Fruit fly (Drosophila melanogaster) whole organism, embryonic: ENCODE measurements around the gene CG32271.

ENCODE experiments used
- Antp ChIP-seq: fragments of 200-800 bp; sonication (Bioruptor generic); optimal IDR thresholded peaks from 3 replicates; lab custom pipeline; 2016; ENCODE audit warnings: missing biosample characterization, missing genetic modification characterization
- CG12391 ChIP-seq: fragments of 200-800 bp; sonication (Bioruptor generic); optimal IDR thresholded peaks from 3 replicates; lab custom pipeline; 2018; ENCODE audit warnings: missing biosample characterization, mild to moderate bottlenecking, missing genetic modification characterization, moderate library complexity
- CG12769 ChIP-seq: fragments of 200-800 bp; sonication (Bioruptor generic); optimal IDR thresholded peaks from 2 replicates; lab custom pipeline; 2019; ENCODE audit warnings: missing biosample characterization, mild to moderate bottlenecking, missing genetic modification characterization, moderate library complexity
- CG14710 ChIP-seq: fragments of 200-800 bp; sonication (Bioruptor generic); optimal IDR thresholded peaks from 3 replicates; lab custom pipeline; 2019; ENCODE audit warnings: missing biosample characterization, mild to moderate bottlenecking, missing genetic modification characterization, moderate library complexity
- CG14860 ChIP-seq: fragments of 200-800 bp; sonication (Bioruptor generic); IDR thresholded peaks from 3 replicates; pipeline ENCODE4 v1.3.6; 2022; ENCODE audit warnings: missing biosample characterization, missing genetic modification characterization; ENCODE audit not compliant: partially characterized antibody
- CG15073 ChIP-seq: fragments of 200-800 bp; sonication (Bioruptor generic); optimal IDR thresholded peaks from 2 replicates; lab custom pipeline; 2016; ENCODE audit warnings: missing biosample characterization, missing genetic modification characterization
- CG15696 ChIP-seq: fragments of 200-800 bp; sonication (Bioruptor generic); optimal IDR thresholded peaks from 2 replicates; lab custom pipeline; 2019; ENCODE audit warnings: missing biosample characterization, mild to moderate bottlenecking, missing genetic modification characterization, moderate library complexity
- CG1602 ChIP-seq: fragments of 200-800 bp; sonication (Bioruptor generic); optimal IDR thresholded peaks from 3 replicates; lab custom pipeline; 2016; ENCODE audit warnings: missing biosample characterization, missing genetic modification characterization
- CG18476 ChIP-seq: fragments of 200-800 bp; sonication (Bioruptor generic); optimal IDR thresholded peaks from 2 replicates; lab custom pipeline; 2016; ENCODE audit warnings: missing biosample characterization, mild to moderate bottlenecking, missing genetic modification characterization
- CG18599 ChIP-seq: fragments of 200-800 bp; sonication (Bioruptor generic); optimal IDR thresholded peaks from 3 replicates; lab custom pipeline; 2017; ENCODE audit warnings: missing biosample characterization, missing genetic modification characterization, mild to moderate bottlenecking, moderate library complexity, missing genetic modification reagents
- CG2120 ChIP-seq: fragments of 200-800 bp; sonication (Bioruptor generic); optimal IDR thresholded peaks from 3 replicates; lab custom pipeline; 2016; ENCODE audit warnings: missing biosample characterization, missing genetic modification characterization
- CG2199 ChIP-seq: fragments of 200-800 bp; sonication (Bioruptor generic); IDR thresholded peaks from 3 replicates; pipeline ENCODE4 v1.3.6; 2022; ENCODE audit warnings: missing biosample characterization, missing genetic modification characterization
- CG30403 ChIP-seq: fragments of 200-800 bp; sonication (Bioruptor generic); optimal IDR thresholded peaks from 3 replicates; lab custom pipeline; 2016; ENCODE audit warnings: missing biosample characterization, missing genetic modification characterization
- CG3726 ChIP-seq: fragments of 200-800 bp; sonication (Bioruptor generic); IDR thresholded peaks from 3 replicates; pipeline ENCODE4, ENCODE4 v1.3.6; 2022; ENCODE audit warnings: missing biosample characterization, missing genetic modification characterization
- CG3847 ChIP-seq: fragments of 200-800 bp; sonication (Bioruptor generic); IDR thresholded peaks from 2 replicates; pipeline ENCODE4 v1.3.6; 2022; ENCODE audit warnings: missing biosample characterization, missing genetic modification characterization
- CG4617 ChIP-seq: fragments of 200-800 bp; sonication (Bioruptor generic); optimal IDR thresholded peaks from 3 replicates; lab custom pipeline; 2016; ENCODE audit warnings: missing biosample characterization, missing genetic modification characterization, borderline replicate concordance
- CG6272 ChIP-seq: fragments of 200-800 bp; sonication (Bioruptor generic); IDR thresholded peaks from 2 replicates; pipeline ENCODE4 v1.3.6; 2022; ENCODE audit warnings: missing biosample characterization, missing genetic modification characterization
- CG6791 ChIP-seq: fragments of 200-800 bp; sonication (Bioruptor generic); IDR thresholded peaks from 3 replicates; pipeline ENCODE4 v1.3.6; 2022; ENCODE audit warnings: missing biosample characterization, missing genetic modification characterization; ENCODE audit not compliant: partially characterized antibody
- E2f2 ChIP-seq: fragments of 200-800 bp; sonication (Bioruptor generic); IDR thresholded peaks from 2 replicates; pipeline ENCODE4 v1.3.6; 2022; ENCODE audit warnings: missing biosample characterization, missing genetic modification characterization
- Elba2 ChIP-seq: fragments of 200-800 bp; sonication (Bioruptor generic); optimal IDR thresholded peaks from 3 replicates; lab custom pipeline; 2016; ENCODE audit warnings: missing biosample characterization, missing genetic modification characterization
- Fer1 ChIP-seq: fragments of 200-800 bp; sonication (Bioruptor generic); optimal IDR thresholded peaks from 2 replicates; lab custom pipeline; 2017; ENCODE audit warnings: missing biosample characterization, mild to moderate bottlenecking, missing genetic modification characterization
- HLH4C ChIP-seq: fragments of 200-800 bp; sonication (Bioruptor generic); IDR thresholded peaks from 3 replicates; pipeline ENCODE4 v1.3.6; 2022; ENCODE audit warnings: missing biosample characterization, missing genetic modification characterization; ENCODE audit not compliant: partially characterized antibody
- Hand ChIP-seq: fragments of 200-800 bp; sonication (Bioruptor generic); optimal IDR thresholded peaks from 2 replicates; lab custom pipeline; 2017; ENCODE audit warnings: mild to moderate bottlenecking, missing biosample characterization, missing genetic modification reagents, missing genetic modification characterization
- Hr39 ChIP-seq: fragments of >200 bp; optimal IDR thresholded peaks from 2 replicates; lab custom pipeline; 2017
- Jarid2 ChIP-seq: fragments of 200-800 bp; sonication (Bioruptor generic); optimal IDR thresholded peaks from 3 replicates; lab custom pipeline; 2017; ENCODE audit warnings: mild to moderate bottlenecking, missing biosample characterization, missing genetic modification reagents, missing genetic modification characterization
- NFAT ChIP-seq: fragments of 200-800 bp; sonication (Bioruptor generic); IDR thresholded peaks from 2 replicates; pipeline ENCODE4 v1.3.6; 2022; ENCODE audit warnings: missing biosample characterization, missing genetic modification characterization
- Nf-YB ChIP-seq: fragments of 200-800 bp; sonication (Bioruptor generic); optimal IDR thresholded peaks from 3 replicates; lab custom pipeline; 2019; ENCODE audit warnings: missing biosample characterization, mild to moderate bottlenecking, missing genetic modification characterization, moderate library complexity
- Oaz ChIP-seq: fragments of 200-800 bp; sonication (Bioruptor generic); IDR thresholded peaks from 2 replicates; pipeline ENCODE4 v1.3.6; 2022; ENCODE audit warnings: missing biosample characterization, missing genetic modification characterization
- PHDP ChIP-seq: fragments of 200-800 bp; sonication (Bioruptor generic); optimal IDR thresholded peaks from 3 replicates; lab custom pipeline; 2018; ENCODE audit warnings: missing biosample characterization, mild to moderate bottlenecking, missing genetic modification characterization, moderate library complexity
- Rfx ChIP-seq: fragments of 200-800 bp; sonication (Bioruptor generic); IDR thresholded peaks from 2 replicates; pipeline ENCODE4 v1.3.6; 2022; ENCODE audit warnings: missing biosample characterization, missing genetic modification characterization
- Ssrp ChIP-seq: fragments of 200-800 bp; sonication (Bioruptor generic); optimal IDR thresholded peaks from 2 replicates; lab custom pipeline; 2018; ENCODE audit warnings: missing biosample characterization, mild to moderate bottlenecking, missing genetic modification characterization, moderate library complexity
- amos ChIP-seq: fragments of 200-800 bp; sonication (Bioruptor generic); IDR thresholded peaks from 2 replicates; pipeline ENCODE4 v1.3.6; 2022; ENCODE audit warnings: missing biosample characterization, missing genetic modification characterization; ENCODE audit not compliant: partially characterized antibody
- ato ChIP-seq: fragments of 200-800 bp; sonication (Bioruptor generic); IDR thresholded peaks from 2 replicates; pipeline ENCODE4 v1.3.6; 2022; ENCODE audit warnings: missing biosample characterization, missing genetic modification characterization; ENCODE audit not compliant: partially characterized antibody
- az2 ChIP-seq: fragments of 200-800 bp; sonication (Bioruptor generic); optimal IDR thresholded peaks from 3 replicates; lab custom pipeline; 2016; ENCODE audit warnings: missing biosample characterization, missing genetic modification characterization
- caup ChIP-seq: fragments of 200-800 bp; sonication (Bioruptor generic); optimal IDR thresholded peaks from 3 replicates; lab custom pipeline; 2017; ENCODE audit warnings: missing biosample characterization, mild to moderate bottlenecking, missing genetic modification characterization, moderate library complexity; ENCODE audit not compliant: severe bottlenecking
- chm ChIP-seq: fragments of 200-800 bp; sonication (Bioruptor generic); IDR thresholded peaks from 2 replicates; pipeline ENCODE4 v1.3.6; 2022; ENCODE audit warnings: missing biosample characterization, missing genetic modification characterization
- da ChIP-seq: fragments of 200-800 bp; sonication (Bioruptor generic); optimal IDR thresholded peaks from 2 replicates; lab custom pipeline; 2016; ENCODE audit warnings: missing biosample characterization, missing genetic modification characterization
- dpn ChIP-seq, 2 experiments: fragments of 200-800 bp; sonication (Bioruptor generic); optimal IDR thresholded peaks; 3 replicates each; lab custom pipeline; 2016; ENCODE audit warnings: missing biosample characterization in 2 of 2, missing genetic modification characterization in 2 of 2
- gcm2 ChIP-seq: fragments of 200-800 bp; sonication (Bioruptor generic); optimal IDR thresholded peaks from 2 replicates; lab custom pipeline; 2016; ENCODE audit warnings: missing biosample characterization, missing genetic modification characterization
- ham ChIP-seq: fragments of 200-800 bp; sonication (Bioruptor generic); IDR thresholded peaks from 2 replicates; pipeline ENCODE4 v1.3.6; 2022; ENCODE audit warnings: missing biosample characterization, missing genetic modification characterization
- hb ChIP-seq: fragments of 200-800 bp; sonication (Bioruptor generic); IDR thresholded peaks from 3 replicates; pipeline ENCODE4 v1.3.6; 2022; ENCODE audit warnings: missing biosample characterization, missing genetic modification characterization; ENCODE audit not compliant: partially characterized antibody
- hbn ChIP-seq: fragments of 200-800 bp; sonication (Bioruptor generic); IDR thresholded peaks from 2 replicates; pipeline ENCODE4 v1.3.6; 2022; ENCODE audit warnings: missing biosample characterization, missing genetic modification characterization; ENCODE audit not compliant: partially characterized antibody
- inv ChIP-seq: fragments of 200-800 bp; sonication (Bioruptor generic); IDR thresholded peaks from 2 replicates; pipeline ENCODE4 v1.3.6; 2022; ENCODE audit warnings: missing biosample characterization, missing genetic modification characterization; ENCODE audit not compliant: partially characterized antibody
- nerfin-1 ChIP-seq: fragments of 200-800 bp; sonication (Bioruptor generic); optimal IDR thresholded peaks from 3 replicates; lab custom pipeline; 2019; ENCODE audit warnings: missing biosample characterization, mild to moderate bottlenecking, missing genetic modification characterization, moderate library complexity
- nmo ChIP-seq: fragments of 200-800 bp; sonication (Bioruptor generic); optimal IDR thresholded peaks from 2 replicates; lab custom pipeline; 2018; ENCODE audit warnings: missing biosample characterization, mild to moderate bottlenecking, missing genetic modification characterization, moderate library complexity
- ro ChIP-seq: fragments of 200-800 bp; sonication (Bioruptor generic); IDR thresholded peaks from 2 replicates; pipeline ENCODE4 v1.3.6; 2022; ENCODE audit warnings: missing biosample characterization, missing genetic modification characterization
- sens ChIP-seq: fragments of 200-800 bp; sonication (Bioruptor generic); peaks from one replicate; lab custom pipeline; 2016; ENCODE audit warnings: missing biosample characterization, missing genetic modification characterization
- trem ChIP-seq: fragments of 200-800 bp; optimal IDR thresholded peaks from 3 replicates; lab custom pipeline; 2019; ENCODE audit warnings: missing biosample characterization, mild to moderate bottlenecking, missing genetic modification characterization, moderate library complexity
- ttk ChIP-seq: fragments of 200-800 bp; sonication (Bioruptor generic); IDR thresholded peaks from 2 replicates; pipeline ENCODE4 v2.1.2; 2022; ENCODE audit warnings: missing biosample characterization, missing genetic modification characterization
- zfh2 ChIP-seq: fragments of 200-800 bp; sonication (Bioruptor generic); optimal IDR thresholded peaks from 2 replicates; lab custom pipeline; 2016; ENCODE audit warnings: missing biosample characterization, missing genetic modification characterization

CG32271 gene

DNA sequence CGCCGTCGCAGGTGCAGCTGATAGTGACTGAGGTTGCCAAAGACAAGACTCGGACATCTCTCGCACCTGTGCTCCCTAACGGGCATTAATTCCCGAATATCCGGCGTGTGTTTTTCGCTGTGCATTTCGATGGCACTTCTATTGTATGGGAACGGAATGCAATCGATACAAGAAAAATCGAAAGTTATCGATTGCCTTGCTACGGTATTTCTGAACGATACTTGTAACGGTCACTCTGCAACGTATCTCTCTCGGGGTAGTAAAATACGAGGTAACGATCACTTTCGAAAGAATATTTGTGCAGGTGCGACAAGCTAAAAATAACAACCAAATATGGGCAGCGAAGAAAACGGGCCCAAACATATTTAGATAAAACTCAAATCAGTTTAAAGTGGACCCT, 38.0 kb downstream of the CG32271 start, which contains the start of gene CG32280 (continued):
- TF ChIP-seq CG1602, result no peak
- no peak for TF ChIP-seq Jarid2
- peak; percentile 35 for TF ChIP-seq Antp (GFP tag; lab: Kevin White, UChicago)
- TF ChIP-seq CG3726, result no peak
- TF ChIP-seq CG2199 (GFP tag; lab: Robert Waterston, UW), result 0 out of 3 replicates have a peak, but pooled peaks have one; percentile 6
- TF ChIP-seq dpn (GFP tag; optimal IDR thresholded peaks at IDR 0.05; lab: Kevin White, UChicago), result peak; percentile 13 to 38
- no peak for TF ChIP-seq Ssrp (tag; lab: Kevin White, UChicago)
- no peak for TF ChIP-seq ro (GFP tag; lab: Robert Waterston, UW)
- peak; percentile 23 for TF ChIP-seq CG12391 (tag; lab: Kevin White, UChicago)
- TF ChIP-seq E2f2, result peak; percentile 45; the same call in 1 of the 2 replicates
- peak; percentile 38 for TF ChIP-seq nmo (GFP tag; lab: Kevin White, UChicago)
- peak; percentile 50 for TF ChIP-seq caup
- TF ChIP-seq CG6272 (GFP tag; lab: Robert Waterston, UW), result 0 out of 2 replicates have a peak, but pooled peaks have one; percentile 36
- no peak for TF ChIP-seq CG12769
- peak; percentile 85 for TF ChIP-seq ato (GFP tag; lab: Robert Waterston, UW)
- TF ChIP-seq Oaz (GFP tag; lab: Robert Waterston, UW), result no peak
- peak; percentile 91 for TF ChIP-seq amos (GFP tag; lab: Robert Waterston, UW)
- TF ChIP-seq hb (GFP tag; lab: Robert Waterston, UW), result peak; percentile 73
- no peak for TF ChIP-seq gcm2 (GFP tag; lab: Kevin White, UChicago)
- peak; percentile 40; the same call in 1 of the 2 replicates for TF ChIP-seq chm (GFP tag; lab: Robert Waterston, UW)
- TF ChIP-seq trem (tag; lab: Kevin White, UChicago), result peak; percentile 59
- TF ChIP-seq CG4617, result peak; percentile 52
- 0 out of 2 replicates have a peak, but pooled peaks have one; percentile 7 for TF ChIP-seq ttk (GFP tag; lab: Robert Waterston, UW)
- TF ChIP-seq inv (GFP tag; lab: Robert Waterston, UW), result peak; percentile 77
- no peak for TF ChIP-seq Elba2
- peak; percentile 6 for TF ChIP-seq CG30403 (GFP tag; lab: Kevin White, UChicago)
- TF ChIP-seq CG18476 (GFP tag; lab: Kevin White, UChicago), result no peak
- no peak for TF ChIP-seq da
- TF ChIP-seq sens (GFP tag; lab: Kevin White, UChicago), result peak; percentile 91
- peak; percentile 91 for TF ChIP-seq hbn (GFP tag; lab: Robert Waterston, UW)
- peak; percentile 51 for TF ChIP-seq CG2120 (GFP tag; lab: Kevin White, UChicago)
- no peak for TF ChIP-seq Hr39 (lab: Kevin White, UChicago)
- peak; percentile 31 for TF ChIP-seq zfh2 (GFP tag; lab: Kevin White, UChicago)
- peak; percentile 86 for TF ChIP-seq HLH4C
- TF ChIP-seq PHDP, result peak; percentile 4
- no peak for TF ChIP-seq Hand (GFP tag; lab: Kevin White, UChicago)
- TF ChIP-seq Nf-YB (GFP tag; lab: Kevin White, UChicago), result no peak
- peak; percentile 41; the same call in 1 of the 2 replicates for TF ChIP-seq CG3847
- TF ChIP-seq nerfin-1, result peak; percentile 58
- TF ChIP-seq NFAT, result peak; percentile 40; the same call in 1 of the 2 replicates
- TF ChIP-seq az2 (GFP tag; lab: Kevin White, UChicago), result peak; percentile 1
- TF ChIP-seq CG15073 (GFP tag; lab: Kevin White, UChicago), result no peak
- peak; percentile 40 for TF ChIP-seq Fer1 (GFP tag; lab: Kevin White, UChicago)
- TF ChIP-seq CG14710 (tag; lab: Kevin White, UChicago), result peak; percentile 31
- no peak for TF ChIP-seq CG15696 (tag; lab: Kevin White, UChicago)
- TF ChIP-seq CG14860, result peak; percentile 82
- TF ChIP-seq CG6791 (GFP tag; lab: Robert Waterston, UW), result peak; percentile 89
- no peak for TF ChIP-seq ham (GFP tag; lab: Robert Waterston, UW)
- TF ChIP-seq Rfx (GFP tag; lab: Robert Waterston, UW), result peak; percentile 43; the same call in 1 of the 2 replicates
- TF ChIP-seq CG18599, result no peak
